Worm (Caenorhabditis elegans) whole organism, mixed stage, embryonic: ENCODE measurements around the gene fbxa-18.

ENCODE experiments used
- bed-3 ChIP-seq: fragments of 200-800 bp; sonication (Bioruptor generic); optimal IDR thresholded peaks from 3 replicates; lab custom pipeline; 2018; ENCODE audit warnings: mild to moderate bottlenecking, missing genetic modification characterization, moderate library complexity, missing compliant biosample characterization
- ham-2 ChIP-seq: fragments of 200-800 bp; sonication (Bioruptor generic); optimal IDR thresholded peaks from 2 replicates; lab custom pipeline; 2018; ENCODE audit warnings: mild to moderate bottlenecking, missing genetic modification characterization, missing compliant biosample characterization
- lin-32 ChIP-seq: fragments of 200-800 bp; sonication (Bioruptor generic); optimal IDR thresholded peaks from 2 replicates; lab custom pipeline; 2018; ENCODE audit warnings: mild to moderate bottlenecking, missing genetic modification characterization, missing compliant biosample characterization
- mep-1 ChIP-seq: fragments of 150-350 bp; optimal IDR thresholded peaks from 2 replicates; lab custom pipeline; 2017; ENCODE audit warnings: missing biosample characterization, missing genetic modification reagents, missing genetic modification characterization, inconsistent platforms
- nhr-12 ChIP-seq: fragments of 150-350 bp; optimal IDR thresholded peaks from 2 replicates; lab custom pipeline; 2014; ENCODE audit warnings: missing biosample characterization, missing genetic modification characterization
- nhr-237 ChIP-seq: fragments of 150-350 bp; optimal IDR thresholded peaks from 2 replicates; lab custom pipeline; 2014; ENCODE audit warnings: missing biosample characterization, missing genetic modification characterization
- pha-4 ChIP-seq: fragments of 150-350 bp; optimal IDR thresholded peaks from 2 replicates; lab custom pipeline; 2018; ENCODE audit warnings: missing biosample characterization, missing genetic modification reagents, missing genetic modification characterization
- snpc-4 ChIP-seq: fragments of 150-350 bp; optimal IDR thresholded peaks from 2 replicates; lab custom pipeline; 2014; ENCODE audit warnings: missing biosample characterization, missing genetic modification characterization
- unc-62 ChIP-seq: fragments of 150-350 bp; optimal IDR thresholded peaks from 2 replicates; lab custom pipeline; 2014; ENCODE audit warnings: missing biosample characterization, missing genetic modification reagents, missing genetic modification characterization

DNA sequence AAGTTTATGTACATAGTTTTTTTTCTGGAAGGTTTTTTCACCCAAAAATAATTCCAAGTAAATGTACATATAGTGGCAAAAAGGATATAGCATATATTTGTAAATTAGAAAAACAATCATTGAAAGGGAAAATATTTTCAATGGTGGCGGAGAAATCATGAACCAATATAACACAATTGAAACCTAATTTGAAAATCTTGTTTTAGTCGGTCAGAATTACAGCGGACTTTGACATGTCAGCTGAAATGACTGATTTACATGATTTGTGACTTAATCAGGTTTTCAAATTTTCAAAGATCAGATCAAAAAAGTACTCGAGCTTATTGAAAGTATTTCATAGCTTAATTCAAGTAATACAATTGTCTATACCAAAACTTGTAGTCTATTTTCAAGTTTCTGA is 29.2 kb downstream of the fbxa-18 start, which contains the start of gene K05D4.9:
- TF ChIP-seq nhr-237 (tag; lab: Kevin White, UChicago), result no peak
- no peak for TF ChIP-seq nhr-12 (tag; lab: Kevin White, UChicago)
- TF ChIP-seq lin-32 (GFP tag; lab: Kevin White, UChicago), result no peak
- no peak for TF ChIP-seq pha-4 (tag; lab: Kevin White, UChicago)
- no peak for TF ChIP-seq bed-3 (GFP tag; lab: Kevin White, UChicago)
- TF ChIP-seq unc-62, result no peak
- no peak for TF ChIP-seq snpc-4
- no peak for TF ChIP-seq ham-2 (GFP tag; lab: Kevin White, UChicago)
- no peak for TF ChIP-seq mep-1 (tag; lab: Kevin White, UChicago)
